Fruit fly (Drosophila melanogaster) whole organism, larva: ENCODE results near the gene CG32712.
A peak's percentile ranks its signal among the peaks of the same experiment; 100 is the strongest.

Source experiments
- noc ChIP-seq: fragments of 200-800 bp; sonication (Bioruptor generic); optimal IDR thresholded peaks from 3 replicates; lab custom pipeline; 2019; ENCODE audit warnings: missing biosample characterization, mild to moderate bottlenecking, missing genetic modification characterization, moderate library complexity

CG32712 gene

DNA sequence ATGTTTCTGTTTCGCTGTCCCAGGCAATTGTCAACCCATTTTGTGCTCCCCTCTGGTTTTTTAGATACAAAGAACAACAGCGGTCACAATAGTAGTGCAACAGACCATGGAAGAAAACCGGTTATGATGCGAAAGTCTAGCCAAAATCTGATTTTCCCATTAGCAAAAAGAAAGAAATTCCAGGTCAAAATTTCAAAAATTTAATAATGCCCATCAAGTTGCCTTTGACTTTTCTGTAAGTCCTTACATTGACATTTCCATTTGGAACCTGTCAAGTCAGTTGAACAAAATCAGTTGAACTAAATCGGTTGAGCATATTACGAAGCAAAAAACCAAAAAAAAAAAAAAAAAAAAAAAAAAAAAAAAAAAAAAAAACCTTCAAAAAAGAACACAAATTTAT, 16.7 kb downstream of the CG32712 start:
- no peak for TF ChIP-seq noc

DNA sequence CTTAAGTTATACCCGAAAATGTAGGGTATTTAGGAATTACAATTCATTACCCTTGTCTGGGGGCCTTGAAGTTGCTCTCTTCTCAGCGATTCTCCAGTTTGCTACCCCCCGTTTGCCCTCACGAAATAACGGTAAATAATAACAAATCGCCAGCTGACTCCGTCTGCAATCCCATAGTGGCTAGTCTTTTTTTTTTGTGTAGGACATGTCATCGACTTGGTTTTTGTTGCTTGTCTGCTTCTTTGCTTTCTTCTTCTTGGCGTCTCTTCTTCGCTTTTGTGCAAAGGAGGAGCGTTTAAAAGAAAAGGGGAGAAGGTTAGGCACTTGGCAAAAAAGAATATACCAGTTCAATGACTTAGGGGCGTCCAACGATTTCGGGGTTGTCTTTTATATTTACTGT, 17.4 kb downstream of the CG32712 start:
- no peak for TF ChIP-seq noc

DNA sequence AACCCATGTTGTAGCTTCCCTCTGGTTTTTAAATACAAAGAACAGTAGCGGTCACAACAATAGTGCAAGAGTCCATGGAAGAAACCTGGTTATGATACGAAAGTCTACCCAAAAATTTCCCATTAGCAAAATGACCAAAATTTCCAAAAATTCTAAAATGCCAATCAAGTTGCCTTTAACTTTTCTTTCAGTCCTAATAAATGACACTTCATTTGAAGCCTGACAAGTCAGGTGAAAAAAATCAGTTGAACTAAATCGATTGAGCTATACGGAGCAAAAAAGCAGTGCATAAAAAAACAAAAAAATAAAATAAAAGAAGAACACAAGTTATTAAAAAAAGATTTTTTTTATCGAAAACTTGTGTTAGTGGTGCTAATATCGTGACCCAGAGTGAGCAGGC, 18.0 kb downstream of the CG32712 start:
- no peak for TF ChIP-seq noc

DNA sequence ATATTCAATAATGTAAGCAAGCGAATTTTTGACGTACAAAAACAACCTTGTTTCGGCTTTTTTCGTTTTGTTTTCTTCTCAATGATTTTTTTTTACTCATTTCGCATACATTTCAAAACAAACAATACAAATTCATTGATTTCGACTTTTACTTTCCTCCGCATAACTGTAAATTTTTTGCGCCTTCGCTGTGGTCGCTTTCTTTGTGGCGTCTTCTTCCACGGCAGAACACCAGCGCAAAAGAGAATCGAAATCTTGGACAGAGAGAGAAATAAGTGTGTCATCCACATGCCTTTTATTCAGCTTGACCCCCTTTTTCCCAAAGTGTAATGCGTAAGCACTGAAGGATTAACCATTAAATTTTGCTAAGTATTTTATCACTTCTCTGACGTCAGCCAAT, 19.3 kb downstream of the CG32712 start:
- TF ChIP-seq noc, result no peak

DNA sequence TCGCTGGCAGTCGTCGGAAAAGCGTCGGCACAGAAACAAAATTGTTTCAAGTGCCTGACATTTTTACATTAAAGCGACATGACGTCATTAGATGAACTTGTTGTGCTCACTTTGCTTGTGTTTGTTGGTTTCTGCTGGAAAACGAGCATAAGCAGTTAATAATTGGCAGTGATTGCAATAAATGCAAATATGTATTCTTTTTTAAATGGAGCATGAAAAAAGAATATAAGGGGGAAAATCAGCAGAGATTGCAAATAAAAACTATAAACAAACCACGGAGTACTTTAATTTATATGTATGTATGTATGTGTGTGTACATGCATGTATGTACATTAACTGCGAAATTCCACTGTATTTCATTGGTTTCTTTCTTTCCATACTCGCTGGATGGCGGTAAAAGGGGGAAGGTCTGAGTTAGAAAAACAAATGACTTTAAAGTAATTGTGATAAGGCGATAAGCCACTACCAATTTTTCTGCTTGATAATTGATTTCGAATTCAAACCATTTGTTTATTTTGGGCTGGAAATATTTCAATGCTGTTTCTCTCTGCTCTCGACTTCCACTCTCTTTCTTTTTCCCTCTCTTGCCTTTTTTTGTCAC, 20.0 kb downstream of the CG32712 start:
- no peak for TF ChIP-seq noc

DNA sequence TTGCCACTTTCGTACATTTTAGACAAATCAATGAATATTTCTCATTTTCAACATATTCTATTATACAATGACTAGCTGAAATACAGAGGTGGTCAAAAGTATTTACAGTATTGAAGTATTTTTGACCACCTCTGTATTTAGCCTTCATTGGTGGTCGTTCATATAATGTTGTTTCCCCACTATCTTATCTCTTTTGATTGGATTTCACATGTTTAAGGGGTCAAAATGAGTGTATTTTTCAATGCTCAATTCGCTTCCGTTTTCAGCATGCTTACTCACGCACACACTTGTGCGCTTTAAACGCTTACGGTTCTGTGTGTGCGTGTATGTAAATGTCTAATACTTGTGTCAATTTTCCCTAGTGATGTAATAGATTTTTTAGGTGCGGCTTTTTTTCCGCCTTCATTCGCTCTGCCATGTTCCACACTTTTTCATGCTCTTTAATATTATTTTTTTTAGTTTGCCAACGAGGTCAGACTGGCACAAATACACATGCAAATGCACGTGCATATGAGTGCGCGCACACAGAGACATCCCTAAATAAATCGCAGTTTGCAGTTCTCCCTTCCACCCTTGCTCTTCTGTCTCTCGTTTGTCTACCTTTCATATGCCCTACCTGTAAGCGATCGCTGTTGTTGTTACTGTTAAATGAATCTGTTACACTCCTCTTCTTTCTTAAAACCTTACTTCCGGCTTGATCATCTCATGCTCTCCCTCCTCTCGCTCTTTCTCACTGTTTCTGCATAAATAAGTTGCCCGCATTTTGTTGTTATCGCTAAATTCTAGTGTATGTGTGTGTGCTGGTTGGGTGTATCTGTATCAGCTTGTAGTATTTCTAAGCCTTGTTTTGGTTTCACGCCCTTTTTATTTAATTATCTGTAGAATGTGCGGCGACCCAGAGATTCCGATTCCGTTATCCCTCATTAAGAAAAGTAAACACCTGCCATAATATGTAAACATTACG, 21.1 kb downstream of the CG32712 start:
- no peak for TF ChIP-seq noc

DNA sequence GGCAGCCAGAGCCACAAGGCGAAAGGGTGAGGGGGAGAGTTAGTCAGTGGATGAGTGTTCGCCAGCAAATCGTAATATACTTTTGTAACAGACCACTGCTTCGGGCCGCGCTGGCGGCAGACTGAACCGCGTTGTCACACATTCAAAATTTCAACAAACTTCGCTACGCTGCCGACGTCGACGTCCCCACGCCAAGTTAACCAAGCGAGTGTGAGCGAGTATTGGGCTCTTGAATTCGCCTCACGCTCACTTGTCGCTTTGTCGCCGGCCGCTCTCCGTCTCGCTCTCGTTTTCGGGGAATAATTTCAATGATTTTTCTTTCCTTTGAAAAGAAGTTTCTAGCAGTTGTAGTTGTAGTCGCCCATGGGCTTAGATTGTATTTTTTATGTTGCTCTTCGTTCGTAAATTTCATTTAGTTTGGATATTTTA, 22.1 kb downstream of the CG32712 start, which contains the start of gene lawc:
Gene lawc (minus strand): TSS at position 127 of the 429 bp plus-strand sequence.
- peak; percentile 44 for TF ChIP-seq noc

DNA sequence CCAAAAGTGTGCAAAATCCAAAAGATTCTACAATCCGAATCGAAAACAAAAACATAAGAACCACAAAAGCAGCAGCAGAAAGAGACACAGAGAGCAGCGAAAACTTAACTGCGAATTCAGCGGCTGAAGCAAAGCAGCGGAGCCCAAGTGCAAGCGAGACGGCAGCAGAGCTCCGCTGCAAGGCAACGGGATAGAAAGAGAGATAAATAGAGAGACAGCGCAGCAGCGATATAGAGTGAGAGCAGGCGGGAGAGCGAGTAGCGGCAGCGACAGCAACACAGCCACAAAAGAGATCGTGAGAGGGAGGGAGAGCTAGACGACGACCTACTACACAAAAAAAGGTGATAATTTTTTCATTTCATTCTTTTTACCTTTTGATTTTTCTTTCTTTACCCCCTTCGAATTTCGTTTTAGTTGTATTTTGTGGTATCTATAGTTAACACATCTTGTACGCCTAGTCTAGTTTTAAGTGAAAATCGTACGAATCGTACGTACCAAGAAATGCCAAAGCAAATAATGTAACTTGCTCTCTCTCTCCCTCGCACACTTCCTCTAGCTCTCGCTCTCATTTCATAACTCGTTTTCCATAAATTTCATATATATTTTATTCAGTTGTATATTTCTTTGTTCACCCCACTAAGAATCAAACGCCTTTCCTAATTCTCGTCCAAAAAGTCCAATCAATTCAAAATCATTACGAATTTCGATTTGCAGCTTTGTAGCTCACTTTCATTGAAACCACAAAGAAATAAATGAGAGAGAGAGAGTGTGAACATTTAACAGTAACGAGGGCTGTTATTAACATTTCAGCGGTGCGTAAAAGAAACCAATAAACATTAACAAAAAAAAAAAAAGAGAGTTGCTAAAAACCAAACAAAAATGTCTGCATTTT, 23.0 kb downstream of the CG32712 start:
- TF ChIP-seq noc, result no peak

DNA sequence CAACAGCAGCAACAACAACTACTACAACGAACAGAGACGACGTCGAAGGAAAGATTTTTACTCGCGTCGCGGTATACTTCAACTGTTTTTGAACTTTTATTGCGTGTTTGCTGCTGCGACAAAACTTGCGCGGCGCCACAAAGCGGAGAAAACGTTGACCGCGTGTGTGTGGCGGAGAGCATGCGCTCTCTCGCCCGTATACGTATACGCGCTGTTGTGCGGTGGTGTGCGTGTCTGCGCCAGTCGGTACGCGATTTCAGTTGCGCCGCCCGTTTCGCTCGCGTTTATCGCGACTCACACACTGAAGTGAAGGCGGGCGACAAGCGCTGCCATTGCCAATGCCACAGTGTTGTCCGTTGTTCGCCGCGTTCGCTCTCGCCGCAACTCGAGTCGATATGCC, 23.8 kb downstream of the CG32712 start:
- TF ChIP-seq noc, result peak; percentile 65

DNA sequence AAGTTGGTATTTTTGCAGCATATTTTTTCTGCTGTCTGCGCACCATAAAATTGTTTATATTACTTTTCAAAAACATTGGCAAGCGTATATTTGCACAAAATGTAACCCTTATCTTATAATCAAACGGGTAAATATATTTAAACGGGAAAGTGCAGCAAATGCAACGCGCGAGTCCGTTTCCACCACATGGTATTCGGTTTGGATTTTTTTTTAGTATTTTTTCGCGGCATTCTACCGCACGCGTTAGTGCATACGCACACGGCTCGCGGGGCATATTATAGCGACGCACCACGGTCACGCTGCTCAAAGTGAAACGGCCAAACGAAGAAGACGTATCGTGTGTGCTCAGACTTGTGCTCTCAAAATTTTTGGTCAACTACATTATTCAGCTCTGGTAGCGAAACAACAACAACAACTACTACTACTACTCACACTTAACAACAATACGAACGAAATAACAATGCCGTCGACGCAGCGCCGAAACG, 24.6 kb downstream of the CG32712 start, which contains the start of gene Trf2:
Gene Trf2 (plus strand): TSS at position 302 of the 485 bp plus-strand sequence.
- TF ChIP-seq noc, result no peak

DNA sequence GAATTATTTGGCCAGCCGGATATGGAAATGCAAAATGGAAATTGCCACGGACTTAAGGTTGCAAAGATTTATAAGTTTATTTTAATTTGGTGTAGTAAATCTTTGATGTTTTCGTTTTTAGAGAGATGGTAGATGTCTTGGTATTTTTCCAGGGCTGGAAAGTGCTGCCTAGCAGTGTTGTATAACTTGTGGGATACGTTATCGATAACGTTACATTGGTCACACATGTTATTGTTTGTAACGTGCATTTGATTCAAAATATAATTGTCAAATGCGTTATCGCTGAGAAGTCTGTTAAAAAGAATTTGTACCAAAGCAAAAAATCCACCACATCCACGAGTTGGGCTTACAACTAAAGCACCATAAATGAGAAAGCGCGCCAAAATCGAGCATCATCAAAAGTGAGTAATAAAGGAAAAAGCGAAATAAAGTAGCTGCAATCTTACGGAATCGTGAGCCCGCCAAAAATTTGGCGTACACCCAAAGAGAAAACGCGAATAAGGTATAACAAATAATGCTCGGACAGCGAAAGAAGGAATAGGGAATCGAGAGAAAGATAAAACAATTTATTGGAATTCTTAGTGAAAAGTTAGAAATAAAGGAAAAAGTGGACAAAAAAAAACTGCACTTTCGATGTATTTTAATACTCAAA, 26.4 kb downstream of the CG32712 start, which contains the start of gene PIG-T:
Gene PIG-T (minus strand): TSS at position 140 of the 652 bp plus-strand sequence.
- TF ChIP-seq noc, result no peak

DNA sequence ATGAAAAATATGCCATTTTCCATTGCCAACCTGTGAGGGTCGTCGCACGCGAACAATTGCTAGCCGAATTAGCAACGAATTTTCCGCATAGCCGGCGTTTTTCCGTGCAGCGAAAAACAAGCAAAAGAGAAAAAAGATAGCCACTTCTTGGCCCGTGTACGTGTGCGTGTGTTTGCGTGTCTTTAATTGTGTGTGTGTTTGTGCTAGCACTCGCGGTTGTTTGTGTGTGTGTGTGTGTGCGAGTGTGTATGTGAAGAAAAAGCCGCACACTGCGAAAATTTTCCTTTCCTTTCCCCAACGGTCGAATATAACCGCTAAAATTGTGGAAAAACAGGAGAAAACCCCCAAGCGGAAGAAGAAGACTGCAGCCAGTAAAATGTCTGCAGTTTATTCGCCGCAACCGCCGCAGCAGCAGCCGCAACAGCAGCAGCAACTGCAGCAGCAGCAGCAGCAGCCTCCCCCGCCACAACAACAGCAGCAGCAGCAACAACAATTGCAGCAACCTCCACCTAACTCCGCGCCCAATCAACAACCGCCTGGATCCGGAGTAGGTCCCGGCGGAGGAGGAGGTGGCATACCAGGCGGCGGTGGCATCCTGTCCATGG, 34.5 kb downstream of the CG32712 start:
- TF ChIP-seq noc, result no peak

DNA sequence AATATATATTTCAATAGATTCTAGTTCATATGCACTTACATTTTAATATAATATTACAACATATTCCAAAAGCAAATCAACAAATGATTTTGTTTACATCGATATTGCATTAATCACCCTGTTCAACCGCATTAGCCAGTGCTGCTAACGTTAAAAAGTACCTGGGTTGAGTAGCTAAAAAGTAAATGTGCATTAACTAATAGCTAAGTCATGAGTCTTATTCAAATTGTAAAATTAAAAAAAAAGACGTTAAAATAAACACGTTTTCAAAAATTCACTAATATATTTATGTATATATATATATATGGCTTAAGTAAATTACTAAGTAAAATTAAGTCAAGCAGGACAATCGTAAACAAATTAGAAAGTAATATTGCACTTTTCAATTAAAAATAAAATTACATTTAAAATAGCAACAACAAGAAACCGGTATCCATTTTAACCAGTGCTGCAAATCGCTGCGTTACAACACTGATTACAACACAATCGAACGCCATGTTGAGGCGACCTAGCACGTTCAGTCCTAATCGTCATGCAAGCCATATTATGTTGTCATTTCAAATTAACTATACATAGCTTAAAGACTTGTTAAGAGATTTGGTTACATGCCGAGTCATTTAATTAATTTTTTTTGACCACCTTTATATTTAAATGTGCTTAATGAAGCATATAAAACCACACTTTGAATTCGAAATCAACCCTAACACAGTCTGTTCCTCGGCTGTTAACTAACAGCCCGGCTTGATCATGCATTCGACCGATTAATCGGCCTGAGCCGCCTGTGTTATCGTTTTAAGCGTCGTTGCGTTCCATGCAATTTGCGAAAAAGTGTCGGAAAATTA, 35.2 kb downstream of the CG32712 start, which contains the start of gene CG10555:
Gene CG10555 (plus strand): TSS at position 764 of the 842 bp plus-strand sequence.
- peak; percentile 68 for TF ChIP-seq noc

DNA sequence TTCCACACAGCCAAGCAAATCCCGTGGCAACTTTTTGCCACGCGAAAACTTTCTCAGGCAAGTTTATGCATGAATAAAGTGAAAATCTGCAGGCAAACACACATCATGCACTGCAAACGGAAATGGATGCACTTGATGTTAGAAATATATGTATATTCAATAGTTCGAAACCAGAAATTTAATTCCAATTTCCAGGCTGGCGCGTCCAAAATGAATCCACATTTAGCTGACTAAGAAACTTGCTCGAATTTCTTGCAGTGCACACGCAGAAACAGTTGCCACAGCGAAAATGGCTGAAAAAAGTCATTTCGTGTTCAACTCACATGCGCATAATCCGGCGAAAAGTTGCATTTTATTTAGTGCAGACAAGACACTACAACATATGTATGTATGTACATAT, 37.0 kb downstream of the CG32712 start:
- no peak for TF ChIP-seq noc
